Worm (Caenorhabditis elegans): ENCODE measurements around the gene F18F11.4.
A peak's percentile ranks its signal among the peaks of the same experiment; 100 is the strongest.

Gene F18F11.4

DNA sequence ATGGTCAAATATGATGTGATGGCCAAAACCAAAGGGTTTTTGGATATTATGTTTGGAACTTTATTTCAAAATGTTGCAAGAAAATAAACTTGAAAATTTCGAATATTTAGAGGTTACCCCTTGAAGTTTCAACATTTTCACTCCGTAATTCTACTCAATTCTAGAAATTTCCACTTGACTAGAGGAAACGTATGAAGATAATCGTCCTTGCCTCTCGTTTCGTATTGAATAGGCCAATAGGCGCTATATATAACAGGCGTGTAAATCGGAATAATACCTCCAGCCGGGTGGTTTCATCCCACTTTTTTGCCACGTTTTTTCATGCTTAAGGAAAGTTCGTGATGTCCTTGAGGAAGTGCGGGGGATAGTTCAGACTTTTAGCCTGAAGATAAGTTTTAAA is 12.7 kb downstream of the F18F11.4 start:
- TF ChIP-seq sma-3 (GFP tag; optimal IDR thresholded peaks at IDR 0.05) (no peak), crh-2 (tag; optimal IDR thresholded peaks at IDR 0.05) (no peak), nhr-11 (tag; optimal IDR thresholded peaks at IDR 0.05) (no peak), lsy-2 (tag; optimal IDR thresholded peaks at IDR 0.05) (no peak), mbf-1 (tag; optimal IDR thresholded peaks at IDR 0.05) (no peak), peb-1 (tag; optimal IDR thresholded peaks at IDR 0.05) (no peak), elt-1 (tag; optimal IDR thresholded peaks at IDR 0.05) (no peak)

DNA sequence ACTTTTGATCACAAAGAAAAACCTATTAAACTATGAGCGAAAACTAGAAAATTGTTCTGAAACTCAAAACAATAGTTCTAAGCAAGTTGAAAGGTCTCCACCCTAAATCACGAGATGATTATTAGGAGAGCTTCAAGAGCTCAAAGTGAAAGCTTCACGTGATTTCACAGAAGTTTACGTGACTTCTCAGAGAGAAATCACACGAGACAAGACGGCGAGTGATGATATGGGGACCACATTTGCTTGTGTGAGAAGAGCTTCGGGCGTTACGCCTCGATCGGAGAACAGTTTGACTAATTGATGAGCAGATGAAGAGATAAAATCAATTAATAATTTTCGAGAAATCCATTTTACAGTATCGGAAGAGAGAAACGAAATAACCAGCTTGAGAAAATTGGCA is 34.4 kb downstream of the F18F11.4 start:
- TF ChIP-seq ama-1 (optimal IDR thresholded peaks at IDR 0.05) (no peak), nhr-129 (tag; optimal IDR thresholded peaks at IDR 0.05) (peak; percentile 37), C34F6.9 (tag; optimal IDR thresholded peaks at IDR 0.05) (peak; percentile 28)

DNA sequence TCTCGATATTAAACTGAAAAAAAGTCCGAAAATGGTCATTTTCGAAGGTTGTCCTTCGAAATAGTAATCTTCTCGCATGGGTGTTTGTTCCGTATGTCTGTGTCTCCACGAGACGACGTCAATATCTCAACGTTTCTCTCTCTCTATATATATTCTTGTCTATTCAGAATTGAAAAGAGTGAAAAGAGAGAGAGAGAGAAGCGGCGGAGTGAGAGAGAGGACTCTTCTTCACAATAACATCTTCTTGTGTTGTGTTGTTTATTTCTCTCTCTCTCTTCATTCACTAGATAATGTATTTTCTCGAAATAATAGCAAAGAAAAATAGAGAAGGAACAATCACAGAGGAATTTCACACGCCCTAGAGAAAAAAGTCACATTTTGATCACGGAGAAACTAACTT is 35.8 kb downstream of the F18F11.4 start:
- TF ChIP-seq C34F6.9 (tag; optimal IDR thresholded peaks at IDR 0.05) (peak; percentile 76), blmp-1 (tag; optimal IDR thresholded peaks at IDR 0.05; ENCODE audit: insufficient read depth) (peak; percentile 57), nhr-6 (tag; optimal IDR thresholded peaks at IDR 0.05) (peak; percentile 1), sem-4 (tag; optimal IDR thresholded peaks at IDR 0.05) (no peak), ceh-16 (tag; optimal IDR thresholded peaks at IDR 0.05) (no peak), nhr-23 (tag; optimal IDR thresholded peaks at IDR 0.05) (no peak), sma-9 (GFP tag; optimal IDR thresholded peaks at IDR 0.05) (peak; percentile 42), sma-9 (tag; optimal IDR thresholded peaks at IDR 0.05) (no peak), nhr-21 (tag; optimal IDR thresholded peaks at IDR 0.05) (no peak), lin-11 (tag; optimal IDR thresholded peaks at IDR 0.05) (no peak), nhr-11 (tag; optimal IDR thresholded peaks at IDR 0.05) (no peak), Y55F3AM.14 (GFP tag; optimal IDR thresholded peaks at IDR 0.05) (no peak), mab-5 (tag; optimal IDR thresholded peaks at IDR 0.05) (no peak), nhr-25 (tag; optimal IDR thresholded peaks at IDR 0.05) (peak; percentile 63), lin-13 (GFP tag; optimal IDR thresholded peaks at IDR 0.05) (no peak), dmd-4 (tag; optimal IDR thresholded peaks at IDR 0.05) (no peak), nhr-237 (tag; optimal IDR thresholded peaks at IDR 0.05) (no peak), unc-39 (tag; optimal IDR thresholded peaks at IDR 0.05) (no peak), gmeb-1 (tag; optimal IDR thresholded peaks at IDR 0.05) (no peak), ZK546.5 (tag; optimal IDR thresholded peaks at IDR 0.05) (no peak), lsy-2 (tag; optimal IDR thresholded peaks at IDR 0.05) (peak in 1 of 2 experiments; percentile 59), aly-2 (tag; optimal IDR thresholded peaks at IDR 0.05) (no peak), nhr-12 (tag; optimal IDR thresholded peaks at IDR 0.05) (no peak), elt-3 (tag; optimal IDR thresholded peaks at IDR 0.05) (no peak), alr-1 (tag; optimal IDR thresholded peaks at IDR 0.05) (no peak), mbf-1 (tag; optimal IDR thresholded peaks at IDR 0.05) (no peak), unc-55 (GFP tag; optimal IDR thresholded peaks at IDR 0.05) (peak; percentile 77), peb-1 (tag; optimal IDR thresholded peaks at IDR 0.05) (no peak), nhr-129 (tag; optimal IDR thresholded peaks at IDR 0.05) (peak; percentile 67), zag-1 (tag; optimal IDR thresholded peaks at IDR 0.05) (no peak), R02D3.7 (tag; optimal IDR thresholded peaks at IDR 0.05) (no peak), snpc-4 (tag; optimal IDR thresholded peaks at IDR 0.05) (no peak), ztf-4 (tag; optimal IDR thresholded peaks at IDR 0.05) (no peak), skn-1 (tag; optimal IDR thresholded peaks at IDR 0.05) (no peak), ama-1 (optimal IDR thresholded peaks at IDR 0.05) (no peak), F13H6.1 (tag; optimal IDR thresholded peaks at IDR 0.05) (peak; percentile 7), ztf-1 (GFP tag; conservative IDR thresholded peaks at IDR 0.05) (no peak), nhr-10 (tag; optimal IDR thresholded peaks at IDR 0.05) (no peak), ztf-11 (tag; optimal IDR thresholded peaks at IDR 0.05) (no peak), elt-1 (tag; optimal IDR thresholded peaks at IDR 0.05) (no peak), nhr-77 (tag; optimal IDR thresholded peaks at IDR 0.05) (no peak), egl-27 (tag; optimal IDR thresholded peaks at IDR 0.05) (no peak), crh-2 (tag; optimal IDR thresholded peaks at IDR 0.05) (peak; percentile 74), unc-62 (GFP tag; optimal IDR thresholded peaks at IDR 0.05) (no peak), lin-39 (tag; optimal IDR thresholded peaks at IDR 0.05) (no peak), sma-3 (GFP tag; optimal IDR thresholded peaks at IDR 0.05) (no peak), mdl-1 (tag; optimal IDR thresholded peaks at IDR 0.05) (no peak), ceh-82 (tag; optimal IDR thresholded peaks at IDR 0.05) (no peak), fos-1 (tag; optimal IDR thresholded peaks at IDR 0.05) (peak; percentile 11)
